Worm (Caenorhabditis elegans): Measurements from ENCODE around the gene lmp-2.

DNA sequence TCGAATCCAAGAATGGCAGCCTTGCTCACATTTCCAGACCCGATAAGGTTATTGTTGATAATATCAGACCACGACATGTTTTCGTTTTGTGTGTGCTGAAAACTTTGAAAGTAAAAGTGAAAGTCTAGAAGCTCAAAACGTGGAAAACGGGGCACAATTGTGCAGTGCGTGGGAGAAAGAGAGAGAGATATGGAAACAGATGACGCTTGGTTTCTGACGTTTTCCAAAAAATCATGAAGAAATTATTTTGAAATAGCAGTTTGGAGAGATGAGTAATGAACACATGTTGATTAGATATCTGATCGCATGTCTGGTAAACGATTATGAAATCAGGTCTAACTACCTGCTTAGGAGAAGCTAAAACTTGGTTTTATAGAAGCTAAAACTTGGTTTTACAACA is 44.9 kb upstream of the lmp-2 start, which contains the start of gene pfn-3:
- TF ChIP-seq elt-1 (tag; optimal IDR thresholded peaks at IDR 0.05; ENCODE audit: borderline replicate concordance, insufficient read depth) (no peak), nhr-2 (tag; optimal IDR thresholded peaks at IDR 0.05) (no peak), M03D4.4 (tag; optimal IDR thresholded peaks at IDR 0.05) (no peak), ztf-11 (tag; optimal IDR thresholded peaks at IDR 0.05) (no peak), sem-2 (GFP tag; optimal IDR thresholded peaks at IDR 0.05) (no peak), pha-4 (tag; optimal IDR thresholded peaks at IDR 0.05) (no peak)

Data from whole organism, mixed stage, embryonic.